Fruit fly (Drosophila melanogaster) whole organism, larva: ENCODE measurements around the gene Pldn.

ENCODE experiments used
- noc ChIP-seq: fragments of 200-800 bp; sonication (Bioruptor generic); optimal IDR thresholded peaks from 3 replicates; lab custom pipeline; 2019; ENCODE audit warnings: missing biosample characterization, mild to moderate bottlenecking, missing genetic modification characterization, moderate library complexity

Pldn gene

DNA sequence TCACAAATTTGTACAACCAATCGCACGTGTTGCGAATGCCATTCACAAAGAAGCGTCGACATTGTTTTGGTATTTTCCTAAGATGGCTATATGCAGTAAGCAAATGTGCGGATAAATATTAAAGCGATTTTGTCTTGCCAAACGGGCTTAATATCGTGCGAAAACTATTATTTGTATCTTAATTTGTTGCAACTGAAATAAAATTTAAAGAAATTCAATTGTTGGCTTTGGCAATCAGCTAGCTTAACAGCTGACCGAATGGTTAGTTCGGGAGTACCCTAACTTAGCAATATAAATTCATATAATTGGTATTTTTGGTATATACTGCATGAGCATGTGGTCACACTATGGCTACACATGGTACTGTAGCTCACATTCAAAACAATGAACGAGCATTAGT, 42.8 kb downstream of the Pldn start, which contains the start of the genes RIOK1 and Polr3H:
Gene RIOK1, minus strand, starts transcription at position 65 of the 400 bp plus-strand sequence.
Gene Polr3H, plus strand, starts transcription at position 347 of the 400 bp plus-strand sequence.
- no peak for TF ChIP-seq noc

dm6 chr3L:11645933-11646332, 45.3 kb downstream of the Pldn start, which contains the start of gene CG6071:
Gene CG6071, minus strand, starts transcription at chr3L:11646033.
- TF ChIP-seq noc, result no peak
